Worm (Caenorhabditis elegans) whole organism, L4/young adult: ENCODE data around the gene gars-1.

Experiments used
- W03F9.2 ChIP-seq: fragments of 150-350 bp; optimal IDR thresholded peaks from 2 replicates; lab custom pipeline; 2014; ENCODE audit warnings: missing biosample characterization, missing genetic modification characterization
- dao-5 ChIP-seq: sonication (generic microtip); optimal IDR thresholded peaks from 2 replicates; lab custom pipeline; 2016; ENCODE audit warnings: missing genotype, missing genetic modification characterization, moderate library complexity, missing compliant biosample characterization
- him-1 ChIP-seq: sonication (generic microtip); optimal IDR thresholded peaks from 2 replicates; lab custom pipeline; 2016; ENCODE audit warnings: missing genotype, missing genetic modification reagents, missing genetic modification characterization, missing compliant biosample characterization

gars-1 gene

DNA sequence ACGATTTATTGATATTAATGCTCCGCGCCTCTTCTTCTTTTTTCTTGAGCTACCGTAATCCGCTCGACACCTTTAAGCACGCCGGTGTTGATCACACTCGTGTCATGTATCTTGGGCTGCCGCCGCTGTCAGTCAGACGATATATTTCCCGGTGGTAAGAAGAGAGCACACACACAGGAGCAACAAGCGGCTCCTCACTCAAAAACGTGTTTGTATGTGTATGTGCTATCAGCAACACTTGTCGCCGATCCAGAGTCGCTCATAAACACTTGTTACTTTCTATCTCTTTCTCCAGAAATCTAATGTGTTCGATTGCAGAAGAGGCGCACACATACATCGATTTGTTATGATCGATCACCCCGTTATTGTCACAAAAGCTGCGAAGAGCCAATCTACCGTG is 22.9 kb downstream of the gars-1 start:
- TF ChIP-seq dao-5 (no peak), him-1 (tag; lab: Kevin White, UChicago) (no peak), W03F9.2 (tag; lab: Kevin White, UChicago) (no peak)

DNA sequence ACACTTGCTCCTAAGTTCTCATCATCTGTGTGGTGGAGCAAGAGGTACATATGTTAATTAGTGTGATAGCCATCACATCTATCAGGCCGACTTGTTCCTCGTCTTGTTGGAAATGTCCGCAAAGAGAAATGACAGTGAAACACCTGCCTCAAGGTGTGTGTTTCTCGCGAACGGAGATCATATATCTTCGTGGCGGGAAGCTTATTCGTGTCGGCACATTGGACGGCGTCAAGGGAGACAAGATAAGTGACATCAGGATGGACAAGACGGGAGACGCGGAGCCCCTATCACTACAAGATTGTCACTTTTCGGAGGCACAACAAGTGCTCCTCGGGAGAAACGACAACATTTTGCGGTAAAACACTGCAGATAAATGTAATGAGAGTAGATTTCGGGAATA is 23.7 kb downstream of the gars-1 start:
- TF ChIP-seq him-1 (tag; lab: Kevin White, UChicago) (no peak), W03F9.2 (tag; lab: Kevin White, UChicago) (no peak), dao-5 (no peak)

- TF ChIP-seq W03F9.2 (tag; lab: Kevin White, UChicago) (no peak), him-1 (tag; lab: Kevin White, UChicago) (no peak), dao-5 (no peak)
Measured at ce11 chrIII:5138940-5139533, 24.4 kb downstream of the gars-1 start.

DNA sequence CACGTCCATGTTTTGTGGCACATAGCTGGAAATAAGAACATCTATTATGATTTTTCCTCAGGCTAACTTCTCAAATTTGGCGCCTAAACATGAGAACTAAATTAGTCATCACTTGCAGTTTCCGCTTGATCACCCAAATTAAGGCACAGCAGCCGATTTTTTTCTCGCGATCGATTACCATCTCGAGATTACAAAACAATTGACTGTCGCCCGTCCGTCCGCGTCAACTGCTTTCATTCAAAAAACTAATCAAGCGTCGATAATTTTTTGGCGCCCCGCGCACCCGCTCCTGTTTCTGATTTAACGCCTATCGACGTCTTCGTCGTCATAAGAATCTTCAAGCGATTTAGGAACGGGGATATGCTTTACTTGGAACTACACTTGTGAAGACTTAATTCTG is 25.7 kb downstream of the gars-1 start:
- TF ChIP-seq him-1 (tag; lab: Kevin White, UChicago) (no peak), dao-5 (no peak), W03F9.2 (tag; lab: Kevin White, UChicago) (no peak)

ce11 chrIII:5137099-5137498 is 26.3 kb downstream of the gars-1 start:
- TF ChIP-seq him-1 (tag; lab: Kevin White, UChicago), result no peak
- TF ChIP-seq W03F9.2 (tag; lab: Kevin White, UChicago), result no peak

DNA sequence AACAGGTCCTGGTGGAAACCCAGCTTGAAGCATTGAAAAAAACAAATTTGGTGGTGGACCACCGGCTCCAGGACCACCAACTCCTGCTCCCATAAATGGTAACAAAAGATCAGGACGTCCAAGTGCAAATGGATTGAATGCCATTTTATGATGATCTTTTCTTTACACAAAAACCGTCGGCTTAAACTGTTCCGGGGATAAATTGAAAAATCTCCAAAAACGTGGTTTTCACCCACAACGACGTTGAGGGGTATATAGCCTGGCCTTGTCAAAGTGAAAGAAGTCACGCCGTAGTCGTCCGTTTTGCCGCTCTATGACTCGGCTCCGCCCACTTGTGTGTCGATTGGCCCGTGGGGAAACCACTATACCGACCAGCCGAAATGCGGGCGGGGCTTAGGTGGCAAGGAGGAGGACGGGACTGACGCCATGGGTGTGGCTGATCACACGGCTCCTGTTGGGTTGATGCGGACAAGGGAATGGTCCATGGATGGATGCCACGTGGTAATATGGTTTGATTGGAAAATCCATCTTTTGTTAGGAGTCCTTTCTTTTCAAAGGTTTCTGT is 27.3 kb downstream of the gars-1 start, which contains the start of gene tbx-2:
Gene tbx-2, minus strand, starts transcription at position 264 of the 565 bp plus-strand sequence.
- TF ChIP-seq him-1 (tag; lab: Kevin White, UChicago) (no peak), dao-5 (no peak), W03F9.2 (tag; lab: Kevin White, UChicago) (no peak)

DNA sequence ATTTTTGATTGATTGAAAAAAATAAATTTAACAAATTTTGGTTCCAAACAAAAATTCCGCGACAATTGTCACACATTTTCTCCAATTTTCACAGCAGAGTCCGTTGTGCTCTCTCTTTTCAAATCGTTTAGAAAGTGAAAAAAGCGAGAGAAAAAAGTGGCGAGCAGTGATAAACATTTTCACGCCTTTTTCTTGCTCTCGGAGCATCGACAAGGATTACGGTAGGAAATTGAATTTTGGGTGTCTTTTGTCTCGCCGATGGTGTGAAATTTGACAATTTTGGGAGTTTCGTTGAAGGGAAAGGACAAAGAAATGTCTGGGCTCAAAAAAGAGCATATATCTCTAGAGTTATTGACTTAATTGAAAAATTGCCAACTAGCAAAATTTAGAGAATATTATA is 28.9 kb downstream of the gars-1 start:
- no peak for TF ChIP-seq him-1 (tag; lab: Kevin White, UChicago)
- no peak for TF ChIP-seq dao-5
- TF ChIP-seq W03F9.2 (tag; lab: Kevin White, UChicago), result no peak

- no peak for TF ChIP-seq W03F9.2 (tag; lab: Kevin White, UChicago)
- no peak for TF ChIP-seq him-1 (tag; lab: Kevin White, UChicago)
- no peak for TF ChIP-seq dao-5
Measured at ce11 chrIII:5130654-5131053, 32.8 kb downstream of the gars-1 start.

DNA sequence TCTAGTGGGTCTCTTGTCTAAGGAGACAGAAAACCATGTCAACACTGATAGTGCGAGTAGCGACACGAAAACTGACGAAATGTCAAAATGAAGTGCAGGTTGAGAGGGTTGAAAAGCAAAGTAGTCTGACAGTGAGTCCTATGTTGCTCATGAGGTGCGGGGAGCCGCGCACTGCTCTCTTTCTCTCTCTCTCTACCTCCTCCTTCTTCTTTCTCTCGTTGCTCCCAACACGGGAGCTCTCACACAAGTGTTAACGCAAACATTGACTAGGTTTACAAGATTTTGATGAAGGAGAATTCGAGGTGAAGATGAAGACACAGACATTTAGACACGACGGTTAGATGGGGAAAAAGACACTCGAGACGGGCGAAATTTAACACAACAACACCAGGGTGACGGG is 34.2 kb downstream of the gars-1 start:
- no peak for TF ChIP-seq dao-5
- no peak for TF ChIP-seq W03F9.2 (tag; lab: Kevin White, UChicago)
- no peak for TF ChIP-seq him-1 (tag; lab: Kevin White, UChicago)

DNA sequence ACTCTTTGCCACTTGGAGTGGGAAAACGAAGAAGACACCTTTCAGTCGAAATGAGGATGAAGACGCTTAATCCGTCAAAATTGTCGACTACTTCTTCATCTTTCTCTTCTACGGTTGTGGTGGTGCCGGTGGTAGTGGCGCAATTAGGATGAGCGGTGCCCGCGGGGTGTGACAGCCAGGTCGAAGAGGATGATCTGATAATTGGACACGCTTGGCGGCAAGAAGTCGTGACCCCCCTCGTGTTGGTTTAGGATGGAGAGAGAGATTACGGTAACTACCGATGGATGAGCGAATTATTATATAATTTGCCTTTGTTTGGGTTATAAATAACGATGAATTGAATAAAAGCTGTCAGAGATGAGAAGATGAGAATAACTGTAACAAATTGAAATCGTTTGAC is 36.4 kb downstream of the gars-1 start:
- no peak for TF ChIP-seq dao-5
- TF ChIP-seq W03F9.2 (tag; lab: Kevin White, UChicago), result no peak
- TF ChIP-seq him-1 (tag; lab: Kevin White, UChicago), result no peak

- TF ChIP-seq dao-5 (no peak), W03F9.2 (tag; lab: Kevin White, UChicago) (no peak), him-1 (tag; lab: Kevin White, UChicago) (no peak)
Measured at ce11 chrIII:5125759-5126158, 37.7 kb downstream of the gars-1 start.

- no peak for TF ChIP-seq him-1 (tag; lab: Kevin White, UChicago)
- no peak for TF ChIP-seq W03F9.2 (tag; lab: Kevin White, UChicago)
- TF ChIP-seq dao-5, result no peak
Measured at ce11 chrIII:5124385-5124784, 39.0 kb downstream of the gars-1 start.

ce11 chrIII:5120593-5120992 is 42.8 kb downstream of the gars-1 start:
- TF ChIP-seq dao-5, result no peak
- TF ChIP-seq W03F9.2 (tag; lab: Kevin White, UChicago), result no peak
- no peak for TF ChIP-seq him-1 (tag; lab: Kevin White, UChicago)

- TF ChIP-seq him-1 (tag; lab: Kevin White, UChicago) (no peak), dao-5 (no peak), W03F9.2 (tag; lab: Kevin White, UChicago) (no peak)
Measured at ce11 chrIII:5119063-5119462, 44.4 kb downstream of the gars-1 start.

- no peak for TF ChIP-seq him-1 (tag; lab: Kevin White, UChicago)
- no peak for TF ChIP-seq W03F9.2 (tag; lab: Kevin White, UChicago)
- TF ChIP-seq dao-5, result no peak
Measured at ce11 chrIII:5112998-5113397, 50.4 kb downstream of the gars-1 start.
